Fruit fly (Drosophila melanogaster) whole organism, prepupa: ENCODE measurements around the gene CG13670.

Experiments
- CG10669 ChIP-seq: fragments of 200-800 bp; sonication (Bioruptor generic); optimal IDR thresholded peaks from 3 replicates; lab custom pipeline; 2018; ENCODE audit warnings: missing biosample characterization, mild to moderate bottlenecking, missing genetic modification characterization, moderate library complexity
- CG11294 ChIP-seq: fragments of 200-800 bp; sonication (Bioruptor generic); IDR thresholded peaks from 2 replicates; pipeline ENCODE4 v1.3.6; 2022; ENCODE audit warnings: missing biosample characterization, missing genetic modification characterization
- CG1621 ChIP-seq: fragments of 200-800 bp; sonication (Bioruptor generic); optimal IDR thresholded peaks from 3 replicates; lab custom pipeline; 2018; ENCODE audit warnings: missing biosample characterization, mild to moderate bottlenecking, missing genetic modification characterization
- CG3919 ChIP-seq: fragments of 200-800 bp; sonication (Bioruptor generic); optimal IDR thresholded peaks from 3 replicates; lab custom pipeline; 2016; ENCODE audit warnings: missing biosample characterization, missing genetic modification characterization
- CG4318 ChIP-seq: fragments of 200-800 bp; sonication (Bioruptor generic); optimal IDR thresholded peaks from 3 replicates; lab custom pipeline; 2017; ENCODE audit warnings: missing biosample characterization, mild to moderate bottlenecking, missing genetic modification characterization
- CG6163 ChIP-seq: fragments of 200-800 bp; sonication (Bioruptor generic); IDR thresholded peaks from 3 replicates; pipeline ENCODE4 v1.3.6; 2022; ENCODE audit warnings: missing biosample characterization, missing genetic modification characterization
- Eip93F ChIP-seq: fragments of 200-800 bp; sonication (Bioruptor generic); optimal IDR thresholded peaks from 2 replicates; lab custom pipeline; 2016; ENCODE audit warnings: missing biosample characterization, mild to moderate bottlenecking, missing genetic modification characterization
- Gug ChIP-seq: fragments of 200-800 bp; sonication (Bioruptor generic); IDR thresholded peaks from 2 replicates; pipeline ENCODE4 v1.3.6; 2022; ENCODE audit warnings: missing biosample characterization, missing genetic modification characterization
- Lpt ChIP-seq: fragments of 200-800 bp; sonication (Bioruptor generic); optimal IDR thresholded peaks from 3 replicates; lab custom pipeline; 2016; ENCODE audit warnings: missing biosample characterization, missing genetic modification characterization
- Met ChIP-seq: fragments of 200-800 bp; sonication (Bioruptor generic); optimal IDR thresholded peaks from 3 replicates; lab custom pipeline; 2016; ENCODE audit warnings: missing biosample characterization, missing genetic modification characterization
- OdsH ChIP-seq: fragments of 200-800 bp; sonication (Bioruptor generic); optimal IDR thresholded peaks from 3 replicates; lab custom pipeline; 2016; ENCODE audit warnings: missing biosample characterization, missing genetic modification characterization
- Sox15 ChIP-seq: fragments of 200-800 bp; sonication (Bioruptor generic); optimal IDR thresholded peaks from 3 replicates; lab custom pipeline; 2016; ENCODE audit warnings: missing biosample characterization, missing genetic modification characterization
- ss ChIP-seq, 2 experiments: fragments of 200-800 bp; sonication (Bioruptor generic); optimal IDR thresholded peaks; 2 replicates in 1 of 2; 3 replicates in 1 of 2; lab custom pipeline; 2017 to 2018; ENCODE audit warnings: mild to moderate bottlenecking in 2 of 2, missing biosample characterization in 2 of 2, missing genetic modification characterization in 2 of 2, moderate library complexity in 1 of 2
- svp ChIP-seq: fragments of 200-800 bp; sonication (Bioruptor generic); peaks from one replicate; lab custom pipeline; 2016; ENCODE audit warnings: missing biosample characterization, missing genetic modification characterization

- TF ChIP-seq CG6163 (GFP tag; lab: Robert Waterston, UW) (no peak), CG11294 (no peak), CG3919 (GFP tag; lab: Kevin White, UChicago) (no peak), Lpt (GFP tag; lab: Kevin White, UChicago) (no peak), Eip93F (GFP tag; lab: Kevin White, UChicago) (no peak), CG10669 (GFP tag; lab: Kevin White, UChicago) (no peak), OdsH (GFP tag; lab: Kevin White, UChicago) (no peak), svp (GFP tag; lab: Kevin White, UChicago) (no peak), Sox15 (no peak), Gug (GFP tag; lab: Robert Waterston, UW) (no peak), ss (GFP tag; optimal IDR thresholded peaks at IDR 0.05; lab: Kevin White, UChicago) (no peak), CG4318 (GFP tag; lab: Kevin White, UChicago) (no peak), Met (GFP tag; lab: Kevin White, UChicago) (no peak), CG1621 (no peak)
Measured at dm6 chr3L:8347346-8347745, 26.8 kb downstream of the CG13670 start.
